Fruit fly (Drosophila melanogaster) whole organism, embryonic: ENCODE results near the gene CG32313.
A peak's percentile ranks its signal among the peaks of the same experiment; 100 is the strongest.

Source experiments
- Atf-2 ChIP-seq: fragments of 200-800 bp; sonication (Bioruptor generic); optimal IDR thresholded peaks from 2 replicates; lab custom pipeline; 2016; ENCODE audit warnings: missing biosample characterization, missing genetic modification characterization
- Bdp1 ChIP-seq: fragments of 200-800 bp; sonication (Bioruptor generic); optimal IDR thresholded peaks from 3 replicates; lab custom pipeline; 2016; ENCODE audit warnings: missing biosample characterization, missing genetic modification characterization
- Bgb ChIP-seq: fragments of 200-800 bp; sonication (Bioruptor generic); IDR thresholded peaks from 2 replicates; pipeline ENCODE4 v1.3.6; 2022; ENCODE audit warnings: missing biosample characterization, missing genetic modification characterization; ENCODE audit not compliant: partially characterized antibody
- Bteb2 ChIP-seq: fragments of 200-800 bp; sonication (Bioruptor generic); optimal IDR thresholded peaks from 2 replicates; lab custom pipeline; 2016; ENCODE audit warnings: missing biosample characterization, missing genetic modification characterization
- CG10267 ChIP-seq: fragments of 200-800 bp; sonication (Bioruptor generic); optimal IDR thresholded peaks from 2 replicates; lab custom pipeline; 2018; ENCODE audit warnings: missing biosample characterization, mild to moderate bottlenecking, missing genetic modification characterization, moderate library complexity
- CG13424 ChIP-seq: fragments of 200-800 bp; sonication (Bioruptor generic); optimal IDR thresholded peaks from 2 replicates; lab custom pipeline; 2019; ENCODE audit warnings: missing biosample characterization, mild to moderate bottlenecking, missing genetic modification characterization, moderate library complexity
- CG14441 ChIP-seq: fragments of 200-800 bp; sonication (Bioruptor generic); IDR thresholded peaks from 2 replicates; pipeline ENCODE4 v1.3.6; 2022; ENCODE audit warnings: missing biosample characterization, missing genetic modification characterization
- CG17568 ChIP-seq: fragments of 200-800 bp; sonication (Bioruptor generic); optimal IDR thresholded peaks from 2 replicates; lab custom pipeline; 2018; ENCODE audit warnings: missing biosample characterization, mild to moderate bottlenecking, missing genetic modification characterization, moderate library complexity
- CG17912 ChIP-seq: fragments of 200-800 bp; sonication (Bioruptor generic); optimal IDR thresholded peaks from 2 replicates; lab custom pipeline; 2018; ENCODE audit warnings: missing biosample characterization, mild to moderate bottlenecking, missing genetic modification characterization
- CG18599 ChIP-seq: fragments of 200-800 bp; sonication (Bioruptor generic); optimal IDR thresholded peaks from 3 replicates; lab custom pipeline; 2017; ENCODE audit warnings: missing biosample characterization, missing genetic modification characterization, mild to moderate bottlenecking, moderate library complexity, missing genetic modification reagents
- CG2712 ChIP-seq: fragments of 200-800 bp; optimal IDR thresholded peaks from 3 replicates; lab custom pipeline; 2019; ENCODE audit warnings: missing biosample characterization, mild to moderate bottlenecking, missing genetic modification characterization, moderate library complexity
- CG3065 ChIP-seq: fragments of 200-800 bp; sonication (Bioruptor generic); optimal IDR thresholded peaks from 2 replicates; lab custom pipeline; 2016; ENCODE audit warnings: missing biosample characterization, missing genetic modification characterization
- CG32532 ChIP-seq: fragments of 200-800 bp; sonication (Bioruptor generic); IDR thresholded peaks from 2 replicates; pipeline ENCODE4 v1.3.6; 2022; ENCODE audit warnings: missing biosample characterization, missing genetic modification characterization
- CG32767 ChIP-seq: fragments of 200-800 bp; sonication (Bioruptor generic); IDR thresholded peaks from 2 replicates; pipeline ENCODE4 v1.3.6; 2022; ENCODE audit warnings: missing biosample characterization, missing genetic modification characterization
- CG42726 ChIP-seq: fragments of 200-800 bp; sonication (Bioruptor generic); IDR thresholded peaks from 2 replicates; pipeline ENCODE4 v1.3.6; 2022; ENCODE audit warnings: missing biosample characterization, missing genetic modification characterization; ENCODE audit not compliant: partially characterized antibody
- CG6272 ChIP-seq: fragments of 200-800 bp; sonication (Bioruptor generic); IDR thresholded peaks from 2 replicates; pipeline ENCODE4 v1.3.6; 2022; ENCODE audit warnings: missing biosample characterization, missing genetic modification characterization
- CG6813 ChIP-seq: fragments of 200-800 bp; sonication (Bioruptor generic); optimal IDR thresholded peaks from 2 replicates; lab custom pipeline; 2017; ENCODE audit warnings: missing biosample characterization, missing genetic modification characterization, mild to moderate bottlenecking, moderate library complexity, missing genetic modification reagents
- CG7928 ChIP-seq: fragments of 200-800 bp; sonication (Bioruptor generic); optimal IDR thresholded peaks from 2 replicates; lab custom pipeline; 2017; ENCODE audit warnings: missing biosample characterization, mild to moderate bottlenecking, missing genetic modification characterization
- CG8478 ChIP-seq: fragments of >200 bp; optimal IDR thresholded peaks from 2 replicates; lab custom pipeline; 2018
- CG9876 ChIP-seq: fragments of 200-800 bp; sonication (Bioruptor generic); optimal IDR thresholded peaks from 2 replicates; lab custom pipeline; 2016; ENCODE audit warnings: missing biosample characterization, missing genetic modification characterization
- D ChIP-seq, 2 experiments: fragments of 200-800 bp in 1 of 2; fragments of >200 bp in 1 of 2; sonication (Bioruptor generic) in 1 of 2; optimal IDR thresholded peaks; 2 replicates in 1 of 2; 3 replicates in 1 of 2; lab custom pipeline; 2017; ENCODE audit warnings: mild to moderate bottlenecking in 1 of 2, missing biosample characterization in 1 of 2, missing genetic modification characterization in 1 of 2, missing genetic modification reagents in 1 of 2
- Dad ChIP-seq: fragments of 200-800 bp; sonication (Bioruptor generic); optimal IDR thresholded peaks from 3 replicates; lab custom pipeline; 2016; ENCODE audit warnings: missing biosample characterization, missing genetic modification characterization
- Dll ChIP-seq: fragments of 200-800 bp; sonication (Bioruptor generic); IDR thresholded peaks from 4 replicates; pipeline ENCODE4 v1.3.6; 2022; ENCODE audit warnings: missing biosample characterization, missing genetic modification characterization; ENCODE audit not compliant: partially characterized antibody
- HLHmδ ChIP-seq: fragments of 200-800 bp; sonication (Bioruptor generic); optimal IDR thresholded peaks from 2 replicates; lab custom pipeline; 2018; ENCODE audit warnings: missing biosample characterization, mild to moderate bottlenecking, missing genetic modification characterization, moderate library complexity
- Hr3 ChIP-seq: fragments of 200-800 bp; sonication (Bioruptor generic); optimal IDR thresholded peaks from 3 replicates; lab custom pipeline; 2016; ENCODE audit warnings: missing biosample characterization, missing genetic modification characterization
- Hr51 ChIP-seq, 2 experiments: fragments of 200-800 bp; sonication (Bioruptor generic); optimal IDR thresholded peaks; 2 replicates in 1 of 2; 3 replicates in 1 of 2; lab custom pipeline; 2016 to 2018; ENCODE audit warnings: missing biosample characterization in 2 of 2, missing genetic modification characterization in 2 of 2, mild to moderate bottlenecking in 1 of 2, moderate library complexity in 1 of 2
- Jarid2 ChIP-seq: fragments of 200-800 bp; sonication (Bioruptor generic); optimal IDR thresholded peaks from 3 replicates; lab custom pipeline; 2017; ENCODE audit warnings: mild to moderate bottlenecking, missing biosample characterization, missing genetic modification reagents, missing genetic modification characterization
- NfI ChIP-seq: fragments of 200-800 bp; sonication (Bioruptor generic); optimal IDR thresholded peaks from 3 replicates; lab custom pipeline; 2018; ENCODE audit warnings: missing biosample characterization, mild to moderate bottlenecking, missing genetic modification characterization, moderate library complexity
- Rx ChIP-seq: fragments of 200-800 bp; sonication (Bioruptor generic); IDR thresholded peaks from 2 replicates; pipeline ENCODE4 v1.3.6; 2022; ENCODE audit warnings: missing biosample characterization, missing genetic modification characterization
- abd-A ChIP-seq: fragments of 200-800 bp; sonication (Bioruptor generic); optimal IDR thresholded peaks from 3 replicates; lab custom pipeline; 2019; ENCODE audit warnings: missing biosample characterization, mild to moderate bottlenecking, missing genetic modification characterization, moderate library complexity
- ap ChIP-seq: fragments of 200-800 bp; sonication (Bioruptor generic); IDR thresholded peaks from 2 replicates; pipeline ENCODE4 v1.3.6; 2022; ENCODE audit warnings: missing biosample characterization, missing genetic modification characterization
- br ChIP-seq: fragments of >200 bp; optimal IDR thresholded peaks from 2 replicates; lab custom pipeline; 2017
- btn ChIP-seq: fragments of 200-800 bp; sonication (Bioruptor generic); optimal IDR thresholded peaks from 2 replicates; lab custom pipeline; 2016; ENCODE audit warnings: missing biosample characterization, missing genetic modification characterization
- cad ChIP-seq: fragments of >200 bp; optimal IDR thresholded peaks from 2 replicates; lab custom pipeline; 2017; ENCODE audit warnings: missing biosample characterization, missing genetic modification characterization
- cwo ChIP-seq: fragments of 200-800 bp; sonication (Bioruptor generic); optimal IDR thresholded peaks from 3 replicates; lab custom pipeline; 2017; ENCODE audit warnings: missing biosample characterization, missing genetic modification characterization, mild to moderate bottlenecking, moderate library complexity, missing genetic modification reagents
- gce ChIP-seq: fragments of 200-800 bp; sonication (Bioruptor generic); IDR thresholded peaks from 3 replicates; pipeline ENCODE4 v1.3.6; 2022; ENCODE audit warnings: missing biosample characterization, missing genetic modification characterization
- gcm ChIP-seq: fragments of 200-800 bp; sonication (Bioruptor generic); optimal IDR thresholded peaks from 2 replicates; lab custom pipeline; 2019; ENCODE audit warnings: missing biosample characterization, mild to moderate bottlenecking, missing genetic modification characterization, moderate library complexity
- jing ChIP-seq: fragments of 200-800 bp; sonication (Bioruptor generic); optimal IDR thresholded peaks from 2 replicates; lab custom pipeline; 2018; ENCODE audit warnings: missing biosample characterization, mild to moderate bottlenecking, missing genetic modification characterization
- kay ChIP-seq: fragments of 200-800 bp; sonication (Bioruptor generic); optimal IDR thresholded peaks from 2 replicates; lab custom pipeline; 2016; ENCODE audit warnings: missing biosample characterization, missing genetic modification characterization
- knrl ChIP-seq: fragments of 200-800 bp; sonication (Bioruptor generic); IDR thresholded peaks from 3 replicates; pipeline ENCODE4 v1.3.6; 2022; ENCODE audit warnings: missing biosample characterization, missing genetic modification characterization; ENCODE audit not compliant: partially characterized antibody
- lbe ChIP-seq: fragments of 200-800 bp; sonication (Bioruptor generic); optimal IDR thresholded peaks from 2 replicates; lab custom pipeline; 2016; ENCODE audit warnings: missing biosample characterization, mild to moderate bottlenecking, missing genetic modification characterization
- mirr ChIP-seq: fragments of 200-800 bp; sonication (Bioruptor generic); optimal IDR thresholded peaks from 3 replicates; lab custom pipeline; 2018; ENCODE audit warnings: missing biosample characterization, mild to moderate bottlenecking, missing genetic modification characterization
- mld ChIP-seq: fragments of 200-800 bp; sonication (Bioruptor generic); IDR thresholded peaks from 3 replicates; pipeline ENCODE4 v1.3.6; 2022; ENCODE audit warnings: missing biosample characterization, missing genetic modification characterization; ENCODE audit not compliant: partially characterized antibody
- pum ChIP-seq: fragments of 200-800 bp; sonication (Bioruptor generic); optimal IDR thresholded peaks from 2 replicates; lab custom pipeline; 2016; ENCODE audit warnings: missing biosample characterization, missing genetic modification characterization
- sqz ChIP-seq: fragments of 200-800 bp; sonication (Bioruptor generic); optimal IDR thresholded peaks from 3 replicates; lab custom pipeline; 2018; ENCODE audit warnings: missing biosample characterization, mild to moderate bottlenecking, missing genetic modification characterization
- stc ChIP-seq: fragments of 200-800 bp; sonication (Bioruptor generic); IDR thresholded peaks from 2 replicates; pipeline ENCODE4 v1.3.6; 2022; ENCODE audit warnings: missing biosample characterization, missing genetic modification characterization
- sug ChIP-seq: fragments of 200-800 bp; optimal IDR thresholded peaks from 2 replicates; lab custom pipeline; 2019; ENCODE audit warnings: missing biosample characterization, mild to moderate bottlenecking, missing genetic modification characterization, moderate library complexity
- yki ChIP-seq: fragments of >200 bp; optimal IDR thresholded peaks from 3 replicates; lab custom pipeline; 2018

CG32313 gene

dm6 chr3L:1517274-1518047, 28.1 kb downstream of the CG32313 start (continued):
- TF ChIP-seq CG32532 (GFP tag; lab: Robert Waterston, UW) (peak; percentile 52), CG32767 (GFP tag; lab: Robert Waterston, UW) (0 out of 2 replicates have a peak, but pooled peaks have one; percentile 41), Dad (GFP tag; lab: Kevin White, UChicago) (peak; percentile 70), stc (GFP tag; lab: Robert Waterston, UW) (peak; percentile 45), CG14441 (peak; percentile 54; the same call in 1 of the 2 replicates), CG42726 (GFP tag; lab: Robert Waterston, UW) (peak; percentile 83), knrl (GFP tag; lab: Robert Waterston, UW) (peak; percentile 81), abd-A (no peak), cad (GFP tag; lab: Kevin White, UChicago) (no peak), yki (no peak), CG3065 (GFP tag; lab: Kevin White, UChicago) (peak; percentile 39), jing (GFP tag; lab: Kevin White, UChicago) (no peak), CG17568 (no peak), gce (GFP tag; lab: Robert Waterston, UW) (0 out of 3 replicates have a peak, but pooled peaks have one; percentile 38), CG7928 (GFP tag; lab: Kevin White, UChicago) (peak; percentile 7), sug (tag; lab: Kevin White, UChicago) (no peak), Bgb (GFP tag; lab: Robert Waterston, UW) (peak; percentile 84), gcm (GFP tag; lab: Kevin White, UChicago) (no peak), CG2712 (tag; lab: Kevin White, UChicago) (peak; percentile 31), CG9876 (GFP tag; lab: Kevin White, UChicago) (peak; percentile 29), HLHmδ (GFP tag; lab: Kevin White, UChicago) (no peak), CG8478 (lab: Kevin White, UChicago) (no peak), Jarid2 (GFP tag; lab: Kevin White, UChicago) (no peak), CG13424 (no peak), pum (peak; percentile 68), CG17912 (GFP tag; lab: Kevin White, UChicago) (no peak), NfI (GFP tag; lab: Kevin White, UChicago) (peak; percentile 52), CG6813 (GFP tag; lab: Kevin White, UChicago) (no peak), sqz (GFP tag; lab: Kevin White, UChicago) (no peak), br (lab: Kevin White, UChicago) (no peak), CG18599 (GFP tag; lab: Kevin White, UChicago) (no peak), Dll (peak; percentile 81), D (optimal IDR thresholded peaks at IDR 0.05; lab: Kevin White, UChicago) (no peak), D (GFP tag; optimal IDR thresholded peaks at IDR 0.05; lab: Kevin White, UChicago) (no peak), CG10267 (tag; lab: Kevin White, UChicago) (peak; percentile 97), ap (GFP tag; lab: Robert Waterston, UW) (peak; percentile 50; the same call in 1 of the 2 replicates), Hr51 (GFP tag; optimal IDR thresholded peaks at IDR 0.05; lab: Kevin White, UChicago) (peak in 1 of 2 experiments; percentile 67), Bteb2 (GFP tag; lab: Kevin White, UChicago) (peak; percentile 32), cwo (GFP tag; lab: Kevin White, UChicago) (peak; percentile 6), mirr (peak; percentile 16), lbe (GFP tag; lab: Kevin White, UChicago) (peak; percentile 54), Atf-2 (GFP tag; lab: Kevin White, UChicago) (peak; percentile 56), Bdp1 (peak; percentile 50), Rx (peak; percentile 35; the same call in 1 of the 2 replicates), Hr3 (peak; percentile 67), btn (GFP tag; lab: Kevin White, UChicago) (peak; percentile 72), CG6272 (GFP tag; lab: Robert Waterston, UW) (no peak), mld (peak; percentile 29; the same call in 1 of the 3 replicates), kay (GFP tag; lab: Kevin White, UChicago) (no peak)
